Worm (Caenorhabditis elegans): ENCODE data around the gene acs-2.
"Not testable (repeated sequence)": the region's sequence is repeated elsewhere in the genome, so short reads cannot be mapped to it uniquely, and the experiment has no call there.

acs-2 gene

DNA sequence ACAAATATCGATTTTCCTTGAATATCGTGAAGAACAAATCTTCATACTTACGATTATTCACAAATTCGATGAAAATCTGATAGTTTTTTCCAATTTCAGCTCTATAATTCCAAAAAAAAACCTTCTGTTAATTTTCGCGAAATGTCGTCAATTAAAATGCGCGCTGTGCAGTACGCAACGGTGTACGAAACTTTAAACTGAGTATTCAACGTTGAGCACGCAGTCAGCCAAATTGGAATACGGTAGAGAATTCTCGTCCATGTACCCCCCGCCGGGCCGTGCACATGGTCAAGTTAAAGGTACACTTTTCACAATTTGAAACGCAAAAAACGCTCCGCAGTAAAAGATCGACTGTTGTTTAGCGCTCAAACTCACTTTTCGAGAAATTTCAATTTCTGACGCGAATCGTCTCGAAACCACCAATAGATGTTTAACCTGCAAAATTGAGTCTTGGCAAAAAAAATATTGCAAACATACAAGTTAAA, 23.0 kb downstream of the acs-2 start, which contains the start of gene F28F8.7 (continued):
- TF ChIP-seq hif-1 (tag; optimal IDR thresholded peaks at IDR 0.05) (peak in 1 of 2 experiments; percentile 17), lsy-2 (tag; optimal IDR thresholded peaks at IDR 0.05) (peak; percentile 85 to 95), mes-2 (tag; optimal IDR thresholded peaks at IDR 0.05; ENCODE audit: poor library complexity, severe bottlenecking) (peak; percentile 89), spr-3 (GFP tag; optimal IDR thresholded peaks at IDR 0.05) (peak; percentile 25), ZK337.2 (GFP tag; IDR thresholded peaks at IDR 0.05) (0 out of 2 replicates have a peak, but pooled peaks have one; percentile 28), dmd-9 (GFP tag; IDR thresholded peaks at IDR 0.05) (peak; percentile 88), duxl-1 (tag; optimal IDR thresholded peaks at IDR 0.05; ENCODE audit: poor library complexity) (peak; percentile 43), ctbp-1 (GFP tag; IDR thresholded peaks at IDR 0.05) (peak; percentile 69; the same call in 1 of the 2 replicates), dmd-6 (GFP tag; IDR thresholded peaks at IDR 0.05) (peak; percentile 87), hlh-11 (tag; optimal IDR thresholded peaks at IDR 0.05) (peak; percentile 74), mxl-3 (GFP tag; optimal IDR thresholded peaks at IDR 0.05) (peak; percentile 69), madf-5 (GFP tag; IDR thresholded peaks at IDR 0.05) (0 out of 4 replicates have a peak, but pooled peaks of 1 of the 2 experiments have one; percentile 42), vab-7 (GFP tag; IDR thresholded peaks at IDR 0.05) (0 out of 2 replicates have a peak, but pooled peaks have one; percentile 44), madf-9 (GFP tag; conservative IDR thresholded peaks at IDR 0.05) (peak; percentile 30; the same call in 1 of the 2 replicates), F10B5.3 (tag; optimal IDR thresholded peaks at IDR 0.05) (peak; percentile 12), lin-38 (GFP tag; IDR thresholded peaks at IDR 0.05) (peak; percentile 92), nhr-11 (tag; optimal IDR thresholded peaks at IDR 0.05) (peak; percentile 2), php-3 (GFP tag; IDR thresholded peaks at IDR 0.05) (peak; percentile 57; the same call in 1 of the 2 replicates)

DNA sequence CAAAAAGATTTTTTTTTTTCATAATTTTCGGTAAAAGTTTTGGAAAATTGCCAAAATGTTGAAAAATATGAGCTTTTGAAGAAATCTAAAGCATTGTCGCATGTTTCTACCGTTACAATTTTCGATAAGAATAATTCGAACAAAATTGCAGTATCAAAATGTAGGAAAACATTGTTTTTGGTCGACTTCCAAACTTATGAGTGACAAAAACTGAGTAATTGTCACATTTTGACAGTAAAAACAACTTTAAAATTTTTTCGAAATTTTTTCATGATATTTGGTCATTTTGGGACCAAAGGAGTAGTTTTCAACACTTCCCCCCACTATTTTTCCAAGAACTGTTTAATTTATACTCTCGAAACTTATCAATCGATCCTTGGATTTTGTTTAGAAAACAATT, 27.4 kb downstream of the acs-2 start, which contains the start of gene fbxa-139:
fbxa-139 (minus strand) TSS at position 101 of the 400 bp plus-strand sequence.
- no peak for TF ChIP-seq php-3 (GFP tag; IDR thresholded peaks at IDR 0.05)
- no peak for TF ChIP-seq Y48G9A.11 (GFP tag; IDR thresholded peaks at IDR 0.05)
- TF ChIP-seq nhr-237 (tag; optimal IDR thresholded peaks at IDR 0.05), result no peak
- TF ChIP-seq dmd-8 (GFP tag; IDR thresholded peaks at IDR 0.05), result no peak
- TF ChIP-seq F26F4.8 (GFP tag; conservative IDR thresholded peaks at IDR 0.05), result no peak
- no peak for TF ChIP-seq snpc-1.2 (GFP tag; IDR thresholded peaks at IDR 0.05)
- no peak for TF ChIP-seq snpc-4 (tag; optimal IDR thresholded peaks at IDR 0.05)
- TF ChIP-seq madf-5 (GFP tag; IDR thresholded peaks at IDR 0.05), result no peak
- TF ChIP-seq ceh-28 (tag; optimal IDR thresholded peaks at IDR 0.05), result no peak
- TF ChIP-seq skn-1 (tag; optimal IDR thresholded peaks at IDR 0.05), result no peak
- TF ChIP-seq lin-39 (tag; optimal IDR thresholded peaks at IDR 0.05), result no peak
- TF ChIP-seq daf-16 (GFP tag; optimal IDR thresholded peaks at IDR 0.05), result no peak
- TF ChIP-seq daf-16 (tag; optimal IDR thresholded peaks at IDR 0.05), result no peak
- TF ChIP-seq ztf-7 (tag; optimal IDR thresholded peaks at IDR 0.05), result no peak
- no peak for TF ChIP-seq nhr-10 (tag; optimal IDR thresholded peaks at IDR 0.05)
- no peak for TF ChIP-seq ceh-44 (GFP tag; IDR thresholded peaks at IDR 0.05)
- TF ChIP-seq daf-12 (tag; optimal IDR thresholded peaks at IDR 0.05), result no peak
- no peak for TF ChIP-seq dve-1 (tag; optimal IDR thresholded peaks at IDR 0.05; ENCODE audit: insufficient read depth)
- no peak for TF ChIP-seq unc-130 (GFP tag; optimal IDR thresholded peaks at IDR 0.05)

DNA sequence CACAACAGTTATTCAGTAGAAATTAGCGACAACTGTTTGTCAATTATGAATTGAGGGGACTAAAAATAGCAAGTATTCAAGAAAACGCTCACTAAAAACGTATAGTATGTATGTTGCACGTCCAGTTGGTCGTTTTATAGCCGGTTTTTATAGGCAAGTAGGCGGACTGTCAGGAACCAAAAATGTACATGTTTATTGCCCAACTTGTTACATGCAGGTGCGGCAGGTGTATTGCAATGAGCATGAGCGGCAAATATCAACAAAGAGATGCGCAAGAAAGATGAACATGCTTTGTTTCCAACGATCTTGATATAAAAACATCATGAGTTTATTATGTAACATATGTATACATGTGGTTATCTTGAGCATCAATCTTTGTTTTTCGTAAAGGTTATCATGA, 32.6 kb downstream of the acs-2 start, which contains the start of gene B0391.14:
B0391.14 (minus strand) TSS at position 101 of the 400 bp plus-strand sequence.
- TF ChIP-seq madf-5 (GFP tag; IDR thresholded peaks at IDR 0.05); mdt-29 (GFP tag; IDR thresholded peaks at IDR 0.05); F37D6.2 (tag; optimal IDR thresholded peaks at IDR 0.05): not testable (repeated sequence)

Data from whole organism, L4 larva.